Fruit fly (Drosophila melanogaster): ENCODE measurements around the gene CG15549.

dm6 chr3R:30928634-30929033, 7.7 kb downstream of the CG15549 start:
- no peak for TF ChIP-seq CG13204 (GFP tag; optimal IDR thresholded peaks at IDR 0.05)
- TF ChIP-seq D1 (tag; optimal IDR thresholded peaks at IDR 0.05), result no peak
- TF ChIP-seq Pif1A (GFP tag; optimal IDR thresholded peaks at IDR 0.05), result no peak
- TF ChIP-seq CG8159 (tag; optimal IDR thresholded peaks at IDR 0.05), result no peak
- TF ChIP-seq fd96Ca (GFP tag; IDR thresholded peaks at IDR 0.05), result no peak
- TF ChIP-seq CG14655 (GFP tag; optimal IDR thresholded peaks at IDR 0.05), result no peak
- no peak for TF ChIP-seq CG8301 (tag; optimal IDR thresholded peaks at IDR 0.05)
- no peak for TF ChIP-seq rn (GFP tag; IDR thresholded peaks at IDR 0.05)
- no peak for TF ChIP-seq Ets98B (GFP tag; IDR thresholded peaks at IDR 0.05)
- no peak for TF ChIP-seq EcR (GFP tag; optimal IDR thresholded peaks at IDR 0.05)
- TF ChIP-seq Pif1B (GFP tag; optimal IDR thresholded peaks at IDR 0.05), result no peak
